Fruit fly (Drosophila melanogaster): ENCODE data around the gene Pomp.
A peak's percentile ranks its signal among the peaks of the same experiment; 100 is the strongest.

DNA sequence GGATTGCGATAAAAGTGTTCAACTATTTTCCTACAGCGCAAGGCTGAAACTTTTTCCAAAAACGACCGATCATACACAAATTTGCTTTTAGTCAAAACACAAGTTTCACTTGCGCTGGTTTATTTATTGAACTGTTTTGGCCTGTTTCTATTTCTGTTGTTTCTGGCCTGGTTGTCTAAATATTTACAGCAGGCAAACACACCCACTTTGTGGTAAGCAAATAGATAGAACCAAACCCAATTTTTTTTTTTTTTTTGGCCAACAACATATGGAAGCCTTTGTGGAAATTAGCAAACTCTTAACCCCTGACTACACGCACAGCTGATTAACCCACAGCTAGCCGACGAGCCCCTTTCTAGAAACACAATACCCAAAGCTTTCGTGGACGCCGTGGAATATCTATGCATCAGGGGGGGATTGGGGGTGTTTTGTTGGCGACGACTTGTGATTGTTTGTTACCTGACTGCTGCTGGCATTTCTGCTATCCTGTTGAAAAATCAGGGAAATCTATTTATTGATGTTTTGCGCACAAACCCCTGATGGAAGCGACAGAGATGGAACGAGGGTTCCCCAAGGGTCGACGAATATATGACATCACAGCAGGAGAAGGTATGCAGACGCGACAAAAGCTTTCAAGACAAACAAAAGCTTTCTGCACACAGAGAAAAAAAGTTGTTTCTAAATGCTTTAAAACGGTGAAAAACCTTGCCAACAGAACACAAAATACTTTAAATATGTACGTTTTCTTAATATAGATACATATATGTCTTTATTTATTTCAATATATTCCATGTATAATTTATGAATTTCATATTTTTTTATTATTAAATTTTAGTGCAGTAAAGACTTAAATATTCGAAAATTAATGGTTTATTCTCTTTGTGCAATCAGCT lies 20.4 kb downstream of the Pomp start:
- TF ChIP-seq pros (GFP tag; optimal IDR thresholded peaks at IDR 0.05) (no peak), sob (GFP tag; IDR thresholded peaks at IDR 0.05) (peak; percentile 52), CG18011 (GFP tag; optimal IDR thresholded peaks at IDR 0.05) (peak; percentile 52), CG3995 (GFP tag; optimal IDR thresholded peaks at IDR 0.05) (no peak), kay (GFP tag; optimal IDR thresholded peaks at IDR 0.05) (no peak), mld (GFP tag; IDR thresholded peaks at IDR 0.05; ENCODE audit: partially characterized antibody) (no peak), CG9817 (tag; optimal IDR thresholded peaks at IDR 0.05) (peak; percentile 47), CG10274 (GFP tag; optimal IDR thresholded peaks at IDR 0.05) (no peak), run (tag; optimal IDR thresholded peaks at IDR 0.05) (no peak)
